Fruit fly (Drosophila melanogaster): ENCODE data around the gene CG2003.

- TF ChIP-seq CG15710 (tag; optimal IDR thresholded peaks at IDR 0.05) (no peak), Ets98B (GFP tag; IDR thresholded peaks at IDR 0.05) (no peak), EcR (GFP tag; optimal IDR thresholded peaks at IDR 0.05) (no peak), rn (GFP tag; IDR thresholded peaks at IDR 0.05) (no peak), CG10348 (GFP tag; IDR thresholded peaks at IDR 0.05) (no peak), D1 (tag; optimal IDR thresholded peaks at IDR 0.05) (no peak), CG13204 (GFP tag; optimal IDR thresholded peaks at IDR 0.05) (no peak), CG8159 (tag; optimal IDR thresholded peaks at IDR 0.05) (no peak)
Measured at dm6 chr3R:31954463-31954862, 23.5 kb upstream of the CG2003 start.
